Worm (Caenorhabditis elegans) whole organism, L4 larva: ENCODE data around the gene bcat-1.

Source experiments
- ama-1 ChIP-seq: fragments of 150-350 bp; optimal IDR thresholded peaks from 2 replicates; lab custom pipeline; 2014; ENCODE audit warnings: inconsistent platforms, mixed read lengths
- egl-27 ChIP-seq: sonication (generic microtip); optimal IDR thresholded peaks from 3 replicates; lab custom pipeline; 2017; ENCODE audit warnings: missing biosample characterization, missing genetic modification reagents, missing genetic modification characterization
- fos-1 ChIP-seq: fragments of 150-350 bp; optimal IDR thresholded peaks from 2 replicates; lab custom pipeline; 2014; ENCODE audit warnings: missing biosample characterization, missing genetic modification characterization
- mdl-1 ChIP-seq, 2 experiments: fragments of 150-350 bp in 1 of 2; sonication (generic microtip) in 1 of 2; optimal IDR thresholded peaks; 2 replicates each; lab custom pipeline; 2014 to 2017; ENCODE audit warnings: missing biosample characterization in 2 of 2, missing genetic modification characterization in 2 of 2
- nhr-237 ChIP-seq: sonication (generic microtip); optimal IDR thresholded peaks from 2 replicates; lab custom pipeline; 2017; ENCODE audit warnings: missing biosample characterization, missing genetic modification characterization
- ztf-11 ChIP-seq: fragments of 150-350 bp; optimal IDR thresholded peaks from 2 replicates; lab custom pipeline; 2014; ENCODE audit warnings: missing biosample characterization, missing genetic modification characterization

ce11 chrX:12918454-12918853 is 41.2 kb downstream of the bcat-1 start:
- TF ChIP-seq mdl-1 (tag; optimal IDR thresholded peaks at IDR 0.05; lab: Kevin White, UChicago) (no peak), egl-27 (tag; lab: Kevin White, UChicago) (no peak), ama-1 (no peak), fos-1 (tag; lab: Kevin White, UChicago) (no peak), nhr-237 (tag; lab: Kevin White, UChicago) (no peak), ztf-11 (no peak)
